Fruit fly (Drosophila melanogaster) whole organism, pupa: ENCODE results near the gene stol.

ENCODE experiments used
- CG10348 ChIP-seq: fragments of 200-800 bp; sonication (Bioruptor generic); IDR thresholded peaks from 2 replicates; pipeline ENCODE4 v1.3.6; 2022; ENCODE audit warnings: missing biosample characterization, missing genetic modification characterization
- CG12605 ChIP-seq: fragments of 200-800 bp; sonication (Bioruptor generic); IDR thresholded peaks from 2 replicates; pipeline ENCODE4 v1.3.6; 2022; ENCODE audit warnings: missing biosample characterization, missing genetic modification characterization
- CG13204 ChIP-seq: fragments of 200-800 bp; sonication (Bioruptor generic); optimal IDR thresholded peaks from 2 replicates; lab custom pipeline; 2018; ENCODE audit warnings: missing biosample characterization, mild to moderate bottlenecking, missing genetic modification characterization, moderate library complexity
- CG14655 ChIP-seq: fragments of 200-800 bp; sonication (Bioruptor generic); optimal IDR thresholded peaks from 3 replicates; lab custom pipeline; 2017; ENCODE audit warnings: mild to moderate bottlenecking, missing biosample characterization, missing genetic modification reagents, missing genetic modification characterization
- CG15710 ChIP-seq: fragments of 200-800 bp; sonication (Bioruptor generic); optimal IDR thresholded peaks from 2 replicates; lab custom pipeline; 2018; ENCODE audit warnings: missing biosample characterization, mild to moderate bottlenecking, missing genetic modification characterization, moderate library complexity
- CG17806 ChIP-seq: fragments of 200-800 bp; sonication (Bioruptor generic); optimal IDR thresholded peaks from 2 replicates; lab custom pipeline; 2018; ENCODE audit warnings: missing biosample characterization, mild to moderate bottlenecking, missing genetic modification characterization, moderate library complexity
- CG32121 ChIP-seq: fragments of 200-800 bp; sonication (Bioruptor generic); IDR thresholded peaks from 2 replicates; pipeline ENCODE4 v1.3.6; 2022; ENCODE audit warnings: missing biosample characterization, missing genetic modification characterization
- CG34367 ChIP-seq: fragments of 200-800 bp; sonication (Bioruptor generic); optimal IDR thresholded peaks from 2 replicates; lab custom pipeline; 2018; ENCODE audit warnings: missing biosample characterization, mild to moderate bottlenecking, missing genetic modification characterization
- CG4496 ChIP-seq: fragments of 200-800 bp; sonication (Bioruptor generic); IDR thresholded peaks from 3 replicates; pipeline ENCODE4 v1.3.6; 2022; ENCODE audit warnings: missing biosample characterization, missing genetic modification characterization
- CG8159 ChIP-seq: fragments of 200-800 bp; sonication (Bioruptor generic); optimal IDR thresholded peaks from 3 replicates; lab custom pipeline; 2018; ENCODE audit warnings: missing biosample characterization, mild to moderate bottlenecking, missing genetic modification characterization, moderate library complexity
- CG8301 ChIP-seq: fragments of 200-800 bp; sonication (Bioruptor generic); optimal IDR thresholded peaks from 2 replicates; lab custom pipeline; 2018; ENCODE audit warnings: missing biosample characterization, mild to moderate bottlenecking, missing genetic modification characterization
- CG9948 ChIP-seq: fragments of 200-800 bp; sonication (Bioruptor generic); optimal IDR thresholded peaks from 2 replicates; lab custom pipeline; 2018; ENCODE audit warnings: missing biosample characterization, mild to moderate bottlenecking, missing genetic modification characterization, moderate library complexity
- D1 ChIP-seq: fragments of 200-800 bp; sonication (Bioruptor generic); optimal IDR thresholded peaks from 2 replicates; lab custom pipeline; 2018; ENCODE audit warnings: missing biosample characterization, mild to moderate bottlenecking, missing genetic modification characterization, moderate library complexity
- EcR ChIP-seq: fragments of 200-800 bp; sonication (Bioruptor generic); optimal IDR thresholded peaks from 3 replicates; lab custom pipeline; 2019; ENCODE audit warnings: missing biosample characterization, missing genetic modification characterization, mild to moderate bottlenecking, moderate library complexity, missing genetic modification reagents
- Ets98B ChIP-seq: fragments of 200-800 bp; sonication (Bioruptor generic); IDR thresholded peaks from 2 replicates; pipeline ENCODE4 v1.3.6; 2022; ENCODE audit warnings: missing biosample characterization, missing genetic modification characterization
- Pif1A ChIP-seq: fragments of 200-800 bp; sonication (Bioruptor generic); optimal IDR thresholded peaks from 3 replicates; lab custom pipeline; 2016; ENCODE audit warnings: missing biosample characterization, missing genetic modification characterization
- Pif1B ChIP-seq: fragments of 200-800 bp; sonication (Bioruptor generic); optimal IDR thresholded peaks from 3 replicates; lab custom pipeline; 2016; ENCODE audit warnings: missing biosample characterization, missing genetic modification characterization
- Snoo ChIP-seq: fragments of 200-800 bp; sonication (Bioruptor generic); optimal IDR thresholded peaks from 3 replicates; lab custom pipeline; 2017; ENCODE audit warnings: missing biosample characterization, mild to moderate bottlenecking, missing genetic modification characterization, inconsistent platforms
- fd96Ca ChIP-seq: fragments of 200-800 bp; sonication (Bioruptor generic); IDR thresholded peaks from 3 replicates; pipeline ENCODE4 v1.3.6; 2022; ENCODE audit warnings: missing biosample characterization, missing genetic modification characterization
- gl ChIP-seq: fragments of 200-800 bp; sonication (Bioruptor generic); optimal IDR thresholded peaks from 2 replicates; lab custom pipeline; 2018; ENCODE audit warnings: missing biosample characterization, mild to moderate bottlenecking, missing genetic modification characterization
- rn ChIP-seq: fragments of 200-800 bp; sonication (Bioruptor generic); IDR thresholded peaks from 2 replicates; pipeline ENCODE4 v1.3.6; 2022; ENCODE audit warnings: missing biosample characterization, missing genetic modification characterization

The stol gene

dm6 chr2L:15629596-15630168 is 88.4 kb downstream of the stol start, which contains the start of gene CG18480:
TSS of gene CG18480 (plus strand) at chr2L:15630002.
- no peak for TF ChIP-seq CG9948 (tag; lab: Kevin White, UChicago)
- TF ChIP-seq Snoo, result no peak
- TF ChIP-seq CG14655 (GFP tag; lab: Kevin White, UChicago), result no peak
- no peak for TF ChIP-seq CG15710 (tag; lab: Kevin White, UChicago)
- no peak for TF ChIP-seq Pif1B (GFP tag; lab: Kevin White, UChicago)
- no peak for TF ChIP-seq CG17806
- TF ChIP-seq CG32121 (GFP tag; lab: Robert Waterston, UW), result no peak
- TF ChIP-seq CG4496 (GFP tag; lab: Robert Waterston, UW), result no peak
- no peak for TF ChIP-seq fd96Ca (GFP tag; lab: Robert Waterston, UW)
- TF ChIP-seq CG13204 (GFP tag; lab: Kevin White, UChicago), result no peak
- TF ChIP-seq CG8301, result no peak
- TF ChIP-seq rn (GFP tag; lab: Robert Waterston, UW), result no peak
- no peak for TF ChIP-seq Ets98B (GFP tag; lab: Robert Waterston, UW)
- TF ChIP-seq CG8159 (tag; lab: Kevin White, UChicago), result no peak
- TF ChIP-seq Pif1A (GFP tag; lab: Kevin White, UChicago), result no peak
- no peak for TF ChIP-seq CG12605

- TF ChIP-seq Pif1A (GFP tag; lab: Kevin White, UChicago), result no peak
- no peak for TF ChIP-seq CG32121 (GFP tag; lab: Robert Waterston, UW)
- TF ChIP-seq CG13204 (GFP tag; lab: Kevin White, UChicago), result no peak
- no peak for TF ChIP-seq Pif1B (GFP tag; lab: Kevin White, UChicago)
- TF ChIP-seq CG12605, result no peak
- no peak for TF ChIP-seq rn (GFP tag; lab: Robert Waterston, UW)
- no peak for TF ChIP-seq CG4496 (GFP tag; lab: Robert Waterston, UW)
- no peak for TF ChIP-seq fd96Ca (GFP tag; lab: Robert Waterston, UW)
- TF ChIP-seq CG34367 (tag; lab: Kevin White, UChicago), result no peak
- TF ChIP-seq CG17806, result no peak
- no peak for TF ChIP-seq EcR
- TF ChIP-seq CG8159 (tag; lab: Kevin White, UChicago), result no peak
- no peak for TF ChIP-seq CG9948 (tag; lab: Kevin White, UChicago)
- no peak for TF ChIP-seq CG14655 (GFP tag; lab: Kevin White, UChicago)
- TF ChIP-seq CG15710 (tag; lab: Kevin White, UChicago), result no peak
- no peak for TF ChIP-seq Ets98B (GFP tag; lab: Robert Waterston, UW)
- no peak for TF ChIP-seq D1 (tag; lab: Kevin White, UChicago)
- no peak for TF ChIP-seq CG10348 (GFP tag; lab: Robert Waterston, UW)
- TF ChIP-seq Snoo, result no peak
- no peak for TF ChIP-seq gl (tag; lab: Kevin White, UChicago)
These were observed 89.7 kb downstream of the stol start, which contains the start of gene CG7631 for dm6 chr2L:15628378-15628777. TSS of gene CG7631 (plus strand) at chr2L:15628678.

- TF ChIP-seq CG14655 (GFP tag; lab: Kevin White, UChicago) (no peak), Snoo (no peak), CG12605 (no peak), CG10348 (GFP tag; lab: Robert Waterston, UW) (no peak), CG34367 (tag; lab: Kevin White, UChicago) (no peak), CG9948 (tag; lab: Kevin White, UChicago) (no peak), CG32121 (GFP tag; lab: Robert Waterston, UW) (no peak), gl (tag; lab: Kevin White, UChicago) (no peak)
These were observed 94.6 kb downstream of the stol start, which contains the start of gene Or35a for dm6 chr2L:15623458-15623857. TSS of gene Or35a (minus strand) at chr2L:15623558.

- no peak for TF ChIP-seq CG15710 (tag; lab: Kevin White, UChicago)
- TF ChIP-seq CG8159 (tag; lab: Kevin White, UChicago), result no peak
- TF ChIP-seq CG13204 (GFP tag; lab: Kevin White, UChicago), result no peak
- no peak for TF ChIP-seq fd96Ca (GFP tag; lab: Robert Waterston, UW)
- TF ChIP-seq Ets98B (GFP tag; lab: Robert Waterston, UW), result no peak
- TF ChIP-seq Pif1A (GFP tag; lab: Kevin White, UChicago), result no peak
- TF ChIP-seq CG34367 (tag; lab: Kevin White, UChicago), result no peak
- no peak for TF ChIP-seq CG17806
- no peak for TF ChIP-seq EcR
- TF ChIP-seq Pif1B (GFP tag; lab: Kevin White, UChicago), result no peak
- no peak for TF ChIP-seq CG12605
- no peak for TF ChIP-seq CG8301
- TF ChIP-seq rn (GFP tag; lab: Robert Waterston, UW), result no peak
- no peak for TF ChIP-seq CG9948 (tag; lab: Kevin White, UChicago)
- no peak for TF ChIP-seq gl (tag; lab: Kevin White, UChicago)
- no peak for TF ChIP-seq D1 (tag; lab: Kevin White, UChicago)
- TF ChIP-seq CG10348 (GFP tag; lab: Robert Waterston, UW), result no peak
- no peak for TF ChIP-seq CG32121 (GFP tag; lab: Robert Waterston, UW)
These were observed 101.4 kb downstream of the stol start, which contains the start of gene CG11865 for dm6 chr2L:15616697-15617096. TSS of gene CG11865 (plus strand) at chr2L:15616997.

- TF ChIP-seq EcR (no peak), CG32121 (GFP tag; lab: Robert Waterston, UW) (no peak)
- TF ChIP-seq, all 21 proteins: peak for 0
These were observed 101.8 kb downstream of the stol start, which contains the start of gene CG15253 for dm6 chr2L:15616251-15616650. TSS of gene CG15253 (minus strand) at chr2L:15616351.

- TF ChIP-seq CG12605, result no peak
- no peak for TF ChIP-seq D1 (tag; lab: Kevin White, UChicago)
- TF ChIP-seq rn (GFP tag; lab: Robert Waterston, UW), result no peak
- no peak for TF ChIP-seq fd96Ca (GFP tag; lab: Robert Waterston, UW)
- no peak for TF ChIP-seq CG4496 (GFP tag; lab: Robert Waterston, UW)
- TF ChIP-seq CG17806, result no peak
- no peak for TF ChIP-seq EcR
- TF ChIP-seq CG9948 (tag; lab: Kevin White, UChicago), result no peak
- no peak for TF ChIP-seq Pif1B (GFP tag; lab: Kevin White, UChicago)
- no peak for TF ChIP-seq CG32121 (GFP tag; lab: Robert Waterston, UW)
- TF ChIP-seq CG10348 (GFP tag; lab: Robert Waterston, UW), result no peak
- TF ChIP-seq, all 21 proteins: peak for 0
These were observed 103.3 kb downstream of the stol start, which contains the start of gene CG15254 for dm6 chr2L:15614728-15615127. TSS of gene CG15254 (minus strand) at chr2L:15614828.
